Worm (Caenorhabditis elegans): ENCODE measurements around the gene jmjd-2.
A peak's percentile ranks its signal among the peaks of the same experiment; 100 is the strongest.

The jmjd-2 gene

ce11 chrII:14211118-14211517 is 32.3 kb downstream of the jmjd-2 start, which contains the start of gene hot-7:
Gene hot-7, plus strand, starts transcription at chrII:14211418.
- TF ChIP-seq ctbp-1 (GFP tag; IDR thresholded peaks at IDR 0.05): no peak
- TF ChIP-seq dmd-8 (GFP tag; IDR thresholded peaks at IDR 0.05): no peak
- TF ChIP-seq mes-2 (tag; optimal IDR thresholded peaks at IDR 0.05; ENCODE audit: poor library complexity, severe bottlenecking): no peak
- no peak for TF ChIP-seq daf-8 (GFP tag; IDR thresholded peaks at IDR 0.05)
- no peak for TF ChIP-seq nhr-10 (tag; optimal IDR thresholded peaks at IDR 0.05)

DNA sequence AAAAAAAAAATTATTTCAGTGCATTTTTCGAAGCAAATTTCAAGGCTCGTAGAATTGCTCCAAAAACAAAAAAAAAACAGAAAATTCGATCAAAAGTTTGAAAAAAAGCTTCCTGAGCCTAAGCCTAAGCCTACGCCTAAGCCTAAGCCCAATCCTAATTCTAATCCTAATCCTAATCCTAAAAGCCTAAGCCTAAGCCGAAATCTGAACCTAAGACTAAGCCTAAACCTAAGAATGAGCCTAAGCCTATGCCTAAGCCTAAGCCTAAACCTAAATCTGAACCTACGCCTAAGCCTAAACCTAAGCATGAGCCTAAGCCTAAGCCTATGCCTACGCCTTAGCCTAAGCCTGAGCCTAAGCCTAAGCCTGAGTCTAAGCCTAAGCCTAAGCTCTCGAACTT is 37.2 kb downstream of the jmjd-2 start:
- TF ChIP-seq ZK546.5 (tag; optimal IDR thresholded peaks at IDR 0.05): no peak
- TF ChIP-seq nhr-10 (tag; optimal IDR thresholded peaks at IDR 0.05): no peak
- no peak for TF ChIP-seq fos-1 (tag; optimal IDR thresholded peaks at IDR 0.05)
- TF ChIP-seq aly-2 (tag; optimal IDR thresholded peaks at IDR 0.05): no peak
- no peak for TF ChIP-seq Y48G9A.11 (GFP tag; IDR thresholded peaks at IDR 0.05)
- TF ChIP-seq lir-3 (tag; optimal IDR thresholded peaks at IDR 0.05): no peak
- no peak for TF ChIP-seq zag-1 (tag; optimal IDR thresholded peaks at IDR 0.05)
- no peak for TF ChIP-seq nhr-41 (GFP tag; IDR thresholded peaks at IDR 0.05)
- no peak for TF ChIP-seq snpc-1.2 (GFP tag; IDR thresholded peaks at IDR 0.05)
- no peak for TF ChIP-seq ceh-20 (GFP tag; IDR thresholded peaks at IDR 0.05)
- TF ChIP-seq T20F7.1 (GFP tag; optimal IDR thresholded peaks at IDR 0.05): no peak
- no peak for TF ChIP-seq daf-12 (tag; optimal IDR thresholded peaks at IDR 0.05)
- TF ChIP-seq T26A8.4 (GFP tag; IDR thresholded peaks at IDR 0.05): no peak
- no peak for TF ChIP-seq ama-1 (optimal IDR thresholded peaks at IDR 0.05)

ce11 chrII:14205335-14205734 is 38.1 kb downstream of the jmjd-2 start, which contains the start of gene ace-3:
Gene ace-3, plus strand, starts transcription at chrII:14205635.
- peak in 1 of 2 experiments; percentile 27 for TF ChIP-seq unc-62 (GFP tag; optimal IDR thresholded peaks at IDR 0.05 in 1 of 2)
- no peak for TF ChIP-seq unc-62 (tag; optimal IDR thresholded peaks at IDR 0.05)
- TF ChIP-seq daf-16 (GFP tag; optimal IDR thresholded peaks at IDR 0.05): no peak
- TF ChIP-seq daf-16 (tag; optimal IDR thresholded peaks at IDR 0.05): no peak

- TF ChIP-seq sdz-12 (GFP tag; optimal IDR thresholded peaks at IDR 0.05) (no peak), mxl-3 (GFP tag; optimal IDR thresholded peaks at IDR 0.05) (no peak), Y105C5A.15 (GFP tag; IDR thresholded peaks at IDR 0.05) (no peak), daf-19 (GFP tag; conservative IDR thresholded peaks at IDR 0.05) (no peak), unc-130 (GFP tag; optimal IDR thresholded peaks at IDR 0.05) (no peak), lsy-2 (tag; optimal IDR thresholded peaks at IDR 0.05) (no peak), attf-4 (tag; optimal IDR thresholded peaks at IDR 0.05) (no peak), dpl-1 (GFP tag; optimal IDR thresholded peaks at IDR 0.05) (no peak)
Measured at ce11 chrII:14197499-14198096, 45.8 kb downstream of the jmjd-2 start, which contains the start of gene ace-4. Gene ace-4, plus strand, starts transcription at chrII:14198046.

DNA sequence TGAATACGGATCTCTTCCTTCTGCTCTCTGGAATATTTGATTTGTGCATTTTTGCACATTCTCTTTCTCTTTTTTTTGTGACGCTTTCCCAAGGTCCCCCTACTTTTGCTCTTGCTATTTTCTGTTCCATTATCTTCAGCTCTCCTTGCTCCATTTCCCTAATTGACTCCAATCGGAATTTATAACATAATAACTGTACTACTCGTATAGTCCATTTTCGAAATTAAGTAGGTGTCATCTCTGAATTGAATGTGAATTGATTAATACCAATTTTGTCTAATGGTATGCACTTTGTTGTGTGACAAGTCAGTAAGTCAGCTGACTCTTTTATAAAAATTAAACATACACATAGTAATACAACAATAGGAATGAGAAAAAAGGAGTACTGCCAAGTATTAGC is 47.5 kb downstream of the jmjd-2 start:
- TF ChIP-seq aha-1 (tag) (peak; percentile 81), mep-1 (tag; optimal IDR thresholded peaks at IDR 0.05) (no peak)

DNA sequence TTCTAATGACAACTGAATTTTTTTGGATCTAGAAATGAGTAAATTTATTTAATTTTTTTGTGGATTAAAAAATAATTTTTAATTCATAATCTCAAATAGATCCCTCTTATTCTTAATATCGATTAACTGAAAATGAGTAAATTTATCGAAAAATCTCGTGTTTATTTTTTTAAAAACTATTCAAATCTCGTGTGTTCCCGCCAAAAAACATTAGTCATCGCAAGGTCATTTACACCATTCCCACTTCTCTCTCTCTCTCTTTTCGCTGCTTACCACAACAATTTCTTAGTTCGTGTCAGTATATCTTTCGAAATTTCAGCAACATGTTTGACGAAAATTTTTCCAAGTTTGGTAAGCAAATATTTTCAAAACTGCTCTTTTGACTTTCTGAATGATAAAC is 55.9 kb downstream of the jmjd-2 start:
- TF ChIP-seq aha-1 (tag) (peak; percentile 15), hlh-30 (tag; optimal IDR thresholded peaks at IDR 0.05; ENCODE audit: insufficient read depth) (no peak)
